Worm (Caenorhabditis elegans): ENCODE measurements around the gene T19C3.7.

Gene T19C3.7

DNA sequence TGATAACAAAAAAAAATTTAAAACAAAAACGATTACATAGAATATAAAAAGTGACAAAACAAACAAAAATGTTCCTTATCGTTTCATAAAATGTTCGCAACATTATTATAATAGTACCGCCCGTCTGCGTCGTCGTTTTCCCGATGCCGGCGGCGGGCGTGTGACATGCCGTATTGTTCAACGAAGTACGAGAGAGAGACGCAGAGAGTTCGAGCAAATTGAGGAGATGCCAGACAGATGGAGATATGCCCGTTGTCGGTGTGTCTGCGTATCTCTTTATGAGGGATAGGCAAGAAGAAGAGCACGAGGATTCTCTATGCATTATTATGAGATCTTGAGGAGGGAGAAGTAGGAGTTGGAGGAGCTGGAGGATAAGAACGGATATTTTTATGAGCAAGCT is 12.2 kb downstream of the T19C3.7 start (continued):
- TF ChIP-seq daf-16 (GFP tag; optimal IDR thresholded peaks at IDR 0.05): peak; percentile 38 to 55
- peak; percentile 95 for TF ChIP-seq daf-16 (tag; optimal IDR thresholded peaks at IDR 0.05)
- TF ChIP-seq ceh-82 (tag; optimal IDR thresholded peaks at IDR 0.05): no peak
- TF ChIP-seq Y105C5A.15 (GFP tag; IDR thresholded peaks at IDR 0.05): no peak
- peak; percentile 97 for TF ChIP-seq pqm-1 (tag; optimal IDR thresholded peaks at IDR 0.05)
- peak; percentile 57 to 80 for TF ChIP-seq lsy-2 (tag; optimal IDR thresholded peaks at IDR 0.05)
- peak; percentile 63 for TF ChIP-seq gei-8 (GFP tag; optimal IDR thresholded peaks at IDR 0.05)
- TF ChIP-seq sdz-12 (GFP tag; optimal IDR thresholded peaks at IDR 0.05): no peak

- TF ChIP-seq F37D6.2 (tag; optimal IDR thresholded peaks at IDR 0.05) (no peak), mdt-29 (GFP tag; IDR thresholded peaks at IDR 0.05) (peak; percentile 26; the same call in 1 of the 2 replicates), dmd-8 (GFP tag; IDR thresholded peaks at IDR 0.05) (no peak), daf-12 (tag; optimal IDR thresholded peaks at IDR 0.05) (no peak), madf-9 (GFP tag; conservative IDR thresholded peaks at IDR 0.05) (no peak), pqm-1 (tag; optimal IDR thresholded peaks at IDR 0.05) (no peak), ceh-44 (GFP tag; IDR thresholded peaks at IDR 0.05) (no peak), nhr-48 (tag; optimal IDR thresholded peaks at IDR 0.05) (no peak), dmd-9 (GFP tag; IDR thresholded peaks at IDR 0.05) (no peak), nhr-25 (tag; optimal IDR thresholded peaks at IDR 0.05; ENCODE audit: borderline replicate concordance, insufficient read depth) (no peak), nhr-111 (GFP tag; optimal IDR thresholded peaks at IDR 0.05) (no peak), mes-2 (tag; optimal IDR thresholded peaks at IDR 0.05; ENCODE audit: poor library complexity, severe bottlenecking) (no peak), zfp-3 (GFP tag; conservative IDR thresholded peaks at IDR 0.05) (no peak), tag-97 (GFP tag; IDR thresholded peaks at IDR 0.05) (no peak), sdz-12 (GFP tag; optimal IDR thresholded peaks at IDR 0.05) (no peak), mdl-1 (tag; optimal IDR thresholded peaks at IDR 0.05) (peak in 1 of 2 experiments; percentile 63), Y75B8A.6 (GFP tag; IDR thresholded peaks at IDR 0.05) (no peak), nhr-237 (tag; optimal IDR thresholded peaks at IDR 0.05) (no peak), hlh-30 (tag; optimal IDR thresholded peaks at IDR 0.05; ENCODE audit: insufficient read depth) (peak; percentile 87), zfp-2 (tag; optimal IDR thresholded peaks at IDR 0.05) (no peak), lir-3 (tag; optimal IDR thresholded peaks at IDR 0.05) (no peak), ceh-62 (tag; optimal IDR thresholded peaks at IDR 0.05) (no peak), D1046.2 (GFP tag; IDR thresholded peaks at IDR 0.05) (no peak), hif-1 (tag; optimal IDR thresholded peaks at IDR 0.05) (no peak), lim-7 (GFP tag; IDR thresholded peaks at IDR 0.05) (no peak), snpc-4 (tag; optimal IDR thresholded peaks at IDR 0.05) (no peak), nhr-41 (GFP tag; IDR thresholded peaks at IDR 0.05) (no peak), tra-1 (GFP tag; IDR thresholded peaks at IDR 0.05) (no peak), php-3 (GFP tag; IDR thresholded peaks at IDR 0.05) (0 out of 2 replicates have a peak, but pooled peaks have one; percentile 44), ZK546.5 (tag; optimal IDR thresholded peaks at IDR 0.05) (no peak), zag-1 (tag; optimal IDR thresholded peaks at IDR 0.05) (no peak), Y48G9A.11 (GFP tag; IDR thresholded peaks at IDR 0.05) (no peak), F44E2.7 (GFP tag; IDR thresholded peaks at IDR 0.05) (no peak), lin-13 (GFP tag; optimal IDR thresholded peaks at IDR 0.05) (no peak), dmd-6 (GFP tag; IDR thresholded peaks at IDR 0.05) (peak; percentile 81), duxl-1 (tag; optimal IDR thresholded peaks at IDR 0.05; ENCODE audit: poor library complexity) (no peak), egl-27 (tag; optimal IDR thresholded peaks at IDR 0.05) (no peak), hmg-1.1 (GFP tag; IDR thresholded peaks at IDR 0.05) (no peak), F10B5.3 (tag; optimal IDR thresholded peaks at IDR 0.05) (no peak), ces-1 (GFP tag; optimal IDR thresholded peaks at IDR 0.05) (no peak), Y105C5A.15 (GFP tag; IDR thresholded peaks at IDR 0.05) (no peak), R02D3.7 (tag; optimal IDR thresholded peaks at IDR 0.05) (no peak), zip-11 (GFP tag; IDR thresholded peaks at IDR 0.05) (no peak), arid-1 (GFP tag; conservative IDR thresholded peaks at IDR 0.05) (no peak)
Observed at ce11 chrIII:620204-620718, 15.7 kb downstream of the T19C3.7 start, which contains the start of gene T19C3.4. T19C3.4 (minus strand) TSS chrIII:620254.

All from whole organism, L4 larva.